Worm (Caenorhabditis elegans) whole organism, L1 larva: Measurements from ENCODE around the gene ins-2.
A peak's percentile ranks its signal among the peaks of the same experiment; 100 is the strongest.

ENCODE experiments used
- C04F5.9 ChIP-seq: sonication (generic microtip); optimal IDR thresholded peaks from 2 replicates; lab custom pipeline; 2016; ENCODE audit warnings: missing genetic modification characterization, missing compliant biosample characterization
- C16A3.4 ChIP-seq: fragments of 150-350 bp; optimal IDR thresholded peaks from 2 replicates; lab custom pipeline; 2014; ENCODE audit warnings: missing biosample characterization, missing genetic modification characterization
- C34B4.2 ChIP-seq: sonication (generic microtip); optimal IDR thresholded peaks from 2 replicates; lab custom pipeline; 2017; ENCODE audit warnings: mild to moderate bottlenecking, missing genetic modification characterization, missing compliant biosample characterization
- Y116A8C.19 ChIP-seq: sonication (generic microtip); optimal IDR thresholded peaks from 2 replicates; lab custom pipeline; 2016; ENCODE audit warnings: missing compliant biosample characterization, missing genetic modification characterization, borderline replicate concordance
- aha-1 ChIP-seq: fragments of 150-350 bp; optimal IDR thresholded peaks from 2 replicates; lab custom pipeline; 2014; ENCODE audit warnings: missing biosample characterization, missing genetic modification characterization
- alr-1 ChIP-seq: fragments of 200-800 bp; sonication (Bioruptor generic); optimal IDR thresholded peaks from 2 replicates; lab custom pipeline; 2018; ENCODE audit warnings: borderline replicate concordance, mild to moderate bottlenecking, missing genetic modification characterization, missing compliant biosample characterization
- blmp-1 ChIP-seq: fragments of 150-350 bp; optimal IDR thresholded peaks from 2 replicates; lab custom pipeline; 2014; ENCODE audit warnings: missing biosample characterization, missing genetic modification characterization
- ceh-8 ChIP-seq: fragments of 200-800 bp; sonication (Bioruptor generic); optimal IDR thresholded peaks from 2 replicates; lab custom pipeline; 2018; ENCODE audit warnings: mild to moderate bottlenecking, missing genetic modification characterization, moderate library complexity, missing compliant biosample characterization
- ces-1 ChIP-seq: fragments of 150-350 bp; optimal IDR thresholded peaks from 2 replicates; lab custom pipeline; 2014; ENCODE audit warnings: missing biosample characterization, missing genetic modification reagents, missing genetic modification characterization
- dsc-1 ChIP-seq: sonication (generic microtip); optimal IDR thresholded peaks from 2 replicates; lab custom pipeline; 2016; ENCODE audit warnings: mild to moderate bottlenecking, missing genetic modification characterization, missing compliant biosample characterization
- efl-3 ChIP-seq: fragments of 200-800 bp; sonication (Bioruptor generic); optimal IDR thresholded peaks from 2 replicates; lab custom pipeline; 2018; ENCODE audit warnings: mild to moderate bottlenecking, missing genetic modification characterization, missing compliant biosample characterization
- egl-27 ChIP-seq, 2 experiments: fragments of 150-350 bp in 1 of 2; sonication (generic microtip); optimal IDR thresholded peaks; 3 replicates each; lab custom pipeline; 2017 to 2018; ENCODE audit warnings: missing biosample characterization in 2 of 2, missing genetic modification characterization in 2 of 2, missing genetic modification reagents in 2 of 2
- elt-2 ChIP-seq: sonication (generic microtip); optimal IDR thresholded peaks from 2 replicates; lab custom pipeline; 2016; ENCODE audit warnings: missing genetic modification characterization, mild to moderate bottlenecking, inconsistent platforms, missing compliant biosample characterization, missing genetic modification reagents
- ets-5 ChIP-seq: fragments of 200-800 bp; sonication (Bioruptor generic); IDR thresholded peaks from 2 replicates; pipeline ENCODE4 v1.3.6; 2022; ENCODE audit warnings: missing genetic modification characterization, missing compliant biosample characterization
- fkh-10 ChIP-seq: sonication (generic microtip); optimal IDR thresholded peaks from 2 replicates; lab custom pipeline; 2017; ENCODE audit warnings: missing biosample characterization, missing genetic modification reagents, missing genetic modification characterization
- fkh-4 ChIP-seq: sonication (generic microtip); optimal IDR thresholded peaks from 2 replicates; lab custom pipeline; 2016; ENCODE audit warnings: missing compliant biosample characterization, missing genetic modification characterization, borderline replicate concordance
- fos-1 ChIP-seq: fragments of 150-350 bp; optimal IDR thresholded peaks from 2 replicates; lab custom pipeline; 2014; ENCODE audit warnings: missing biosample characterization, missing genetic modification characterization
- hlh-4 ChIP-seq: sonication (generic microtip); optimal IDR thresholded peaks from 2 replicates; lab custom pipeline; 2016; ENCODE audit warnings: mild to moderate bottlenecking, missing genetic modification characterization, missing compliant biosample characterization
- hpl-2 ChIP-seq: fragments of 150-350 bp; optimal IDR thresholded peaks from 2 replicates; lab custom pipeline; 2014; ENCODE audit warnings: missing biosample characterization, missing genetic modification reagents, missing genetic modification characterization
- jun-1 ChIP-seq: fragments of 150-350 bp; optimal IDR thresholded peaks from 2 replicates; lab custom pipeline; 2014; ENCODE audit warnings: missing biosample characterization, missing genetic modification reagents, missing genetic modification characterization
- lin-13 ChIP-seq: fragments of 150-350 bp; optimal IDR thresholded peaks from 2 replicates; lab custom pipeline; 2014; ENCODE audit warnings: missing biosample characterization, missing genetic modification reagents, missing genetic modification characterization
- lin-14 ChIP-seq: fragments of 200-800 bp; sonication (Bioruptor generic); optimal IDR thresholded peaks from 2 replicates; lab custom pipeline; 2018; ENCODE audit warnings: mild to moderate bottlenecking, missing genetic modification characterization, moderate library complexity, missing compliant biosample characterization
- lin-15B ChIP-seq: fragments of 150-350 bp; sonication (generic microtip); optimal IDR thresholded peaks from 3 replicates; lab custom pipeline; 2014; ENCODE audit warnings: missing biosample characterization, missing genetic modification characterization
- lin-35 ChIP-seq, 2 experiments: fragments of 150-350 bp; optimal IDR thresholded peaks; 2 replicates each; lab custom pipeline; 2014; ENCODE audit warnings: missing biosample characterization in 2 of 2, missing genetic modification characterization in 2 of 2, missing genetic modification reagents in 2 of 2
- lin-39 ChIP-seq: fragments of 150-350 bp; optimal IDR thresholded peaks from 2 replicates; lab custom pipeline; 2014; ENCODE audit warnings: missing biosample characterization, missing genetic modification reagents, missing genetic modification characterization
- mab-9 ChIP-seq: fragments of 200-800 bp; sonication (Bioruptor generic); IDR thresholded peaks from 2 replicates; pipeline ENCODE4 v1.3.6; 2022; ENCODE audit warnings: missing genetic modification reagents, missing genetic modification characterization, missing compliant biosample characterization
- mef-2 ChIP-seq: fragments of 150-350 bp; optimal IDR thresholded peaks from 2 replicates; lab custom pipeline; 2014; ENCODE audit warnings: missing biosample characterization, missing genetic modification characterization
- nhr-11 ChIP-seq: fragments of 150-350 bp; optimal IDR thresholded peaks from 2 replicates; lab custom pipeline; 2014; ENCODE audit warnings: missing biosample characterization, missing genetic modification characterization
- nhr-19 ChIP-seq: fragments of 200-800 bp; sonication (Bioruptor generic); conservative IDR thresholded peaks from 2 replicates; pipeline ENCODE4 v1.3.6; 2022; ENCODE audit warnings: missing genetic modification characterization, missing compliant biosample characterization
- nhr-20 ChIP-seq: sonication (generic microtip); optimal IDR thresholded peaks from 2 replicates; lab custom pipeline; 2016; ENCODE audit warnings: mild to moderate bottlenecking, missing genetic modification characterization, missing compliant biosample characterization
- nhr-28 ChIP-seq: fragments of 150-350 bp; optimal IDR thresholded peaks from 2 replicates; lab custom pipeline; 2014; ENCODE audit warnings: missing biosample characterization, missing genetic modification characterization
- nhr-47 ChIP-seq: sonication (generic microtip); optimal IDR thresholded peaks from 2 replicates; lab custom pipeline; 2016; ENCODE audit warnings: mild to moderate bottlenecking, missing genetic modification characterization, moderate library complexity, missing compliant biosample characterization
- nhr-71 ChIP-seq: sonication (generic microtip); optimal IDR thresholded peaks from 2 replicates; lab custom pipeline; 2016; ENCODE audit warnings: mild to moderate bottlenecking, missing genetic modification characterization, moderate library complexity, missing compliant biosample characterization
- nhr-85 ChIP-seq: sonication (generic microtip); peaks from one replicate; lab custom pipeline; 2016; ENCODE audit warnings: missing genetic modification characterization, inconsistent platforms, missing compliant biosample characterization
- pag-3 ChIP-seq: sonication (generic microtip); optimal IDR thresholded peaks from 2 replicates; lab custom pipeline; 2017; ENCODE audit warnings: missing genetic modification characterization, mild to moderate bottlenecking, missing compliant biosample characterization, antibody characterized with exemption, borderline replicate concordance; ENCODE audit not compliant: insufficient read depth
- pax-3 ChIP-seq: fragments of 200-800 bp; sonication (Bioruptor generic); optimal IDR thresholded peaks from 2 replicates; lab custom pipeline; 2018; ENCODE audit warnings: mild to moderate bottlenecking, missing genetic modification characterization, moderate library complexity, missing compliant biosample characterization
- pqm-1 ChIP-seq: sonication (generic microtip); optimal IDR thresholded peaks from 3 replicates; lab custom pipeline; 2017; ENCODE audit warnings: missing biosample characterization, missing genetic modification characterization
- rnt-1 ChIP-seq: sonication (generic microtip); optimal IDR thresholded peaks from 2 replicates; lab custom pipeline; 2016; ENCODE audit warnings: mild to moderate bottlenecking, missing genetic modification characterization, moderate library complexity, missing compliant biosample characterization
- skn-1 ChIP-seq: fragments of 150-350 bp; optimal IDR thresholded peaks from 2 replicates; lab custom pipeline; 2014; ENCODE audit warnings: missing biosample characterization, missing genetic modification characterization
- snu-23 ChIP-seq: sonication (generic microtip); optimal IDR thresholded peaks from 2 replicates; lab custom pipeline; 2016; ENCODE audit warnings: missing genetic modification characterization, missing compliant biosample characterization
- sox-4 ChIP-seq: sonication (generic microtip); optimal IDR thresholded peaks from 2 replicates; lab custom pipeline; 2016; ENCODE audit warnings: missing genetic modification characterization, missing compliant biosample characterization
- tbx-2 ChIP-seq: sonication (generic microtip); optimal IDR thresholded peaks from 2 replicates; lab custom pipeline; 2016; ENCODE audit warnings: missing genetic modification characterization, missing compliant biosample characterization
- tlp-1 ChIP-seq: fragments of 150-350 bp; optimal IDR thresholded peaks from 2 replicates; lab custom pipeline; 2014; ENCODE audit warnings: missing biosample characterization, missing genetic modification characterization
- unc-62 ChIP-seq: fragments of 150-350 bp; optimal IDR thresholded peaks from 2 replicates; lab custom pipeline; 2014; ENCODE audit warnings: missing biosample characterization, missing genetic modification reagents, missing genetic modification characterization
- unc-86 ChIP-seq: sonication (generic microtip); optimal IDR thresholded peaks from 2 replicates; lab custom pipeline; 2016; ENCODE audit warnings: missing genetic modification characterization, missing compliant biosample characterization
- unc-98 ChIP-seq: fragments of 200-800 bp; sonication (Bioruptor generic); IDR thresholded peaks from 2 replicates; pipeline ENCODE4 v1.3.6; 2022; ENCODE audit warnings: missing genetic modification characterization, missing compliant biosample characterization
- xbp-1 ChIP-seq: sonication (generic microtip); optimal IDR thresholded peaks from 2 replicates; lab custom pipeline; 2016; ENCODE audit warnings: missing genetic modification characterization, missing compliant biosample characterization
- zag-1 ChIP-seq: fragments of 150-350 bp; optimal IDR thresholded peaks from 2 replicates; lab custom pipeline; 2014; ENCODE audit warnings: missing biosample characterization, missing genetic modification characterization
- zip-4 ChIP-seq: fragments of 200-800 bp; sonication (Bioruptor generic); optimal IDR thresholded peaks from 2 replicates; lab custom pipeline; 2018; ENCODE audit warnings: mild to moderate bottlenecking, missing genetic modification characterization, moderate library complexity, missing compliant biosample characterization

The ins-2 gene

ce11 chrII:6026646-6027045 lies 38.3 kb downstream of the ins-2 start (continued):
- no peak for TF ChIP-seq sox-4 (tag; lab: Kevin White, UChicago)
- peak; percentile 42 for TF ChIP-seq nhr-20 (tag; lab: Kevin White, UChicago)
- no peak for TF ChIP-seq mef-2 (tag; lab: Kevin White, UChicago)
- TF ChIP-seq elt-2 = peak; percentile 100
- TF ChIP-seq nhr-19 (GFP tag; lab: Robert Waterston, UW) = no peak
- no peak for TF ChIP-seq Y116A8C.19 (tag; lab: Kevin White, UChicago)
- TF ChIP-seq fkh-10 = no peak
- TF ChIP-seq snu-23 (GFP tag; lab: Kevin White, UChicago) = no peak
- no peak for TF ChIP-seq nhr-11 (tag; lab: Kevin White, UChicago)
- TF ChIP-seq alr-1 (tag; lab: Kevin White, UChicago) = no peak
- no peak for TF ChIP-seq nhr-47 (tag; lab: Kevin White, UChicago)
- no peak for TF ChIP-seq skn-1 (tag; lab: Kevin White, UChicago)
- TF ChIP-seq lin-15B (tag; lab: Kevin White, UChicago) = no peak
- TF ChIP-seq pqm-1 (tag; lab: Kevin White, UChicago) = peak; percentile 93
- no peak for TF ChIP-seq hpl-2 (GFP tag; lab: Kevin White, UChicago)
- no peak for TF ChIP-seq hlh-4 (tag; lab: Kevin White, UChicago)
- TF ChIP-seq, all 84 proteins: peak for 10

ce11 chrII:6028594-6029141 lies 40.3 kb downstream of the ins-2 start:
- no peak for TF ChIP-seq alr-1 (tag; lab: Kevin White, UChicago)
- TF ChIP-seq fkh-10 = no peak
- no peak for TF ChIP-seq elt-2
- peak; percentile 66 for TF ChIP-seq rnt-1
- no peak for TF ChIP-seq aha-1 (tag; lab: Kevin White, UChicago)
- TF ChIP-seq C34B4.2 (tag; lab: Kevin White, UChicago) = no peak
- TF ChIP-seq nhr-85 = no peak
- no peak for TF ChIP-seq nhr-11 (tag; lab: Kevin White, UChicago)
- TF ChIP-seq lin-14 (GFP tag; lab: Kevin White, UChicago) = peak; percentile 86
- no peak for TF ChIP-seq tbx-2 (tag; lab: Kevin White, UChicago)
- TF ChIP-seq unc-62 = no peak
- TF ChIP-seq C04F5.9 (tag; lab: Kevin White, UChicago) = no peak
- TF ChIP-seq dsc-1 (tag; lab: Kevin White, UChicago) = peak; percentile 75
- no peak for TF ChIP-seq unc-98 (GFP tag; lab: Robert Waterston, UW)
- TF ChIP-seq nhr-71 (tag; lab: Kevin White, UChicago) = peak; percentile 80
- TF ChIP-seq ces-1 = no peak
- no peak for TF ChIP-seq pax-3 (tag; lab: Kevin White, UChicago)
- no peak for TF ChIP-seq ceh-8 (GFP tag; lab: Kevin White, UChicago)
- TF ChIP-seq xbp-1 (tag; lab: Kevin White, UChicago) = no peak
- no peak for TF ChIP-seq C16A3.4 (tag; lab: Kevin White, UChicago)
- peak; percentile 3 for TF ChIP-seq nhr-47 (tag; lab: Kevin White, UChicago)
- no peak for TF ChIP-seq lin-15B (tag; lab: Kevin White, UChicago)
- no peak for TF ChIP-seq Y116A8C.19 (tag; lab: Kevin White, UChicago)
- TF ChIP-seq mab-9 (GFP tag; lab: Robert Waterston, UW) = no peak
- no peak for TF ChIP-seq zip-4 (GFP tag; lab: Kevin White, UChicago)
- TF ChIP-seq lin-13 (GFP tag; lab: Kevin White, UChicago) = no peak
- TF ChIP-seq efl-3 (GFP tag; lab: Kevin White, UChicago) = no peak
- no peak for TF ChIP-seq blmp-1 (tag; lab: Kevin White, UChicago)
- no peak for TF ChIP-seq sox-4 (tag; lab: Kevin White, UChicago)
- TF ChIP-seq lin-39 = peak; percentile 19
- TF ChIP-seq lin-35 (GFP tag; optimal IDR thresholded peaks at IDR 0.05; lab: Kevin White, UChicago) = no peak
- TF ChIP-seq fkh-4 (tag; lab: Kevin White, UChicago) = no peak
- TF ChIP-seq pag-3 (tag; lab: Kevin White, UChicago) = no peak
- TF ChIP-seq tlp-1 (tag; lab: Kevin White, UChicago) = no peak
- no peak for TF ChIP-seq nhr-28 (tag; lab: Kevin White, UChicago)
- TF ChIP-seq nhr-20 (tag; lab: Kevin White, UChicago) = peak; percentile 31
- no peak for TF ChIP-seq jun-1
- no peak for TF ChIP-seq ets-5
- TF ChIP-seq unc-86 (tag; lab: Kevin White, UChicago) = no peak
- no peak for TF ChIP-seq zag-1
- no peak for TF ChIP-seq hlh-4 (tag; lab: Kevin White, UChicago)
- no peak for TF ChIP-seq fos-1
- no peak for TF ChIP-seq egl-27 (tag; optimal IDR thresholded peaks at IDR 0.05; lab: Kevin White, UChicago)
